Worm (Caenorhabditis elegans) whole organism, L4/young adult: ENCODE data around the gene drd-1.

Source experiments
- W03F9.2 ChIP-seq: fragments of 150-350 bp; optimal IDR thresholded peaks from 2 replicates; lab custom pipeline; 2014; ENCODE audit warnings: missing biosample characterization, missing genetic modification characterization
- dao-5 ChIP-seq: sonication (generic microtip); optimal IDR thresholded peaks from 2 replicates; lab custom pipeline; 2016; ENCODE audit warnings: missing genotype, missing genetic modification characterization, moderate library complexity, missing compliant biosample characterization
- him-1 ChIP-seq: sonication (generic microtip); optimal IDR thresholded peaks from 2 replicates; lab custom pipeline; 2016; ENCODE audit warnings: missing genotype, missing genetic modification reagents, missing genetic modification characterization, missing compliant biosample characterization

- TF ChIP-seq him-1 (tag; lab: Kevin White, UChicago) (no peak), dao-5 (no peak), W03F9.2 (tag; lab: Kevin White, UChicago) (no peak)
Observed at ce11 chrII:8388001-8388513, at the start of gene drd-1.
